Fruit fly (Drosophila melanogaster) S2 (cell line): Measurements from ENCODE around the gene CG9391.

Experiments used
- CG8478 ChIP-seq: fragments of >200 bp; optimal IDR thresholded peaks from 2 replicates; lab custom pipeline; 2018
- CTCF ChIP-seq, 2 experiments: fragments of >200 bp; optimal IDR thresholded peaks; 2 replicates each; lab custom pipeline; 2018

DNA sequence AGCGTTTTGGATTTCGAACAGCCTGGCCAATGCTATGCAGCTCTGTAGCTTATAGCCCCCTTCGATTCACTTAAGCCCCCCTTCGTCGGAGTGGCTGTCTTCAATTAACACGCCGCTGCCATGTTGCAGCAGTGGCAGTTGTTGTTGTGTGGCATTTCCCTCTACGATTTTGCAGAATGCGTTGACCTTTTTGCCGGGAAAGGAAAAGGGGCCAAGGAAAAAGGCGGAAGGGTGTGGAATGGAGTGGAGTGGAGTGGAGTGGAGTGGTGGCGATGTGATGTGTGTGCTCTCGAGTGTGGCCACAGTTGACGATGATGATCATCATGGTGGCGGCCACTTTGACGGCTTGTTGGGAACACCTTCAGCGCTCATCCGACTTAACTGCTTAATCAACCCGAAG is 29.8 kb downstream of the CG9391 start:
- no peak for TF ChIP-seq CG8478 (lab: Kevin White, UChicago)
- no peak for TF ChIP-seq CTCF (optimal IDR thresholded peaks at IDR 0.05; lab: Kevin White, UChicago)
